Worm (Caenorhabditis elegans) whole organism, L1 larva: ENCODE measurements around the gene C34C12.6.

Source experiments
- C04F5.9 ChIP-seq: sonication (generic microtip); optimal IDR thresholded peaks from 2 replicates; lab custom pipeline; 2016; ENCODE audit warnings: missing genetic modification characterization, missing compliant biosample characterization
- C34B4.2 ChIP-seq: sonication (generic microtip); optimal IDR thresholded peaks from 2 replicates; lab custom pipeline; 2017; ENCODE audit warnings: mild to moderate bottlenecking, missing genetic modification characterization, missing compliant biosample characterization
- F16B12.6 ChIP-seq: fragments of 150-350 bp; optimal IDR thresholded peaks from 2 replicates; lab custom pipeline; 2014; ENCODE audit warnings: missing biosample characterization, missing genetic modification characterization
- aly-2 ChIP-seq: fragments of 150-350 bp; optimal IDR thresholded peaks from 2 replicates; lab custom pipeline; 2014; ENCODE audit warnings: missing biosample characterization, missing genetic modification characterization
- ama-1 ChIP-seq: fragments of 150-350 bp; optimal IDR thresholded peaks from 2 replicates; lab custom pipeline; 2014
- blmp-1 ChIP-seq: fragments of 150-350 bp; optimal IDR thresholded peaks from 2 replicates; lab custom pipeline; 2014; ENCODE audit warnings: missing biosample characterization, missing genetic modification characterization
- ceh-63 ChIP-seq: fragments of 200-800 bp; sonication (Bioruptor generic); optimal IDR thresholded peaks from 2 replicates; lab custom pipeline; 2018; ENCODE audit warnings: mild to moderate bottlenecking, missing genetic modification characterization, missing compliant biosample characterization
- ceh-8 ChIP-seq: fragments of 200-800 bp; sonication (Bioruptor generic); optimal IDR thresholded peaks from 2 replicates; lab custom pipeline; 2018; ENCODE audit warnings: mild to moderate bottlenecking, missing genetic modification characterization, moderate library complexity, missing compliant biosample characterization
- ceh-88 ChIP-seq: fragments of 200-800 bp; sonication (Bioruptor generic); IDR thresholded peaks from 2 replicates; pipeline ENCODE4 v1.3.6; 2022; ENCODE audit warnings: missing genetic modification characterization, missing compliant biosample characterization
- ceh-90 ChIP-seq: sonication (generic microtip); optimal IDR thresholded peaks from 2 replicates; lab custom pipeline; 2016; ENCODE audit warnings: missing genetic modification characterization, missing compliant biosample characterization
- dpl-1 ChIP-seq, 3 experiments: fragments of 150-350 bp in 2 of 3; sonication (generic microtip) in 1 of 3; optimal IDR thresholded peaks; 2 replicates each; lab custom pipeline; 2014 to 2017; ENCODE audit warnings: missing biosample characterization in 3 of 3, missing genetic modification characterization in 3 of 3, missing genetic modification reagents in 3 of 3
- dsc-1 ChIP-seq: sonication (generic microtip); optimal IDR thresholded peaks from 2 replicates; lab custom pipeline; 2016; ENCODE audit warnings: mild to moderate bottlenecking, missing genetic modification characterization, missing compliant biosample characterization
- egl-13 ChIP-seq: sonication (generic microtip); optimal IDR thresholded peaks from 2 replicates; lab custom pipeline; 2016; ENCODE audit warnings: missing genotype, missing genetic modification reagents, missing genetic modification characterization, missing compliant biosample characterization
- egl-27 ChIP-seq, 2 experiments: fragments of 150-350 bp in 1 of 2; sonication (generic microtip); optimal IDR thresholded peaks; 3 replicates each; lab custom pipeline; 2017 to 2018; ENCODE audit warnings: missing biosample characterization in 2 of 2, missing genetic modification characterization in 2 of 2, missing genetic modification reagents in 2 of 2
- fkh-10 ChIP-seq: sonication (generic microtip); optimal IDR thresholded peaks from 2 replicates; lab custom pipeline; 2017; ENCODE audit warnings: missing biosample characterization, missing genetic modification reagents, missing genetic modification characterization
- fkh-4 ChIP-seq: sonication (generic microtip); optimal IDR thresholded peaks from 2 replicates; lab custom pipeline; 2016; ENCODE audit warnings: missing compliant biosample characterization, missing genetic modification characterization, borderline replicate concordance
- grh-1 ChIP-seq: fragments of 200-800 bp; sonication (Bioruptor generic); IDR thresholded peaks from 2 replicates; pipeline ENCODE4 v1.3.6; 2022; ENCODE audit warnings: missing genetic modification reagents, missing genetic modification characterization, missing compliant biosample characterization
- hlh-17 ChIP-seq: fragments of 200-800 bp; sonication (Bioruptor generic); optimal IDR thresholded peaks from 2 replicates; lab custom pipeline; 2018; ENCODE audit warnings: missing genetic modification characterization, mild to moderate bottlenecking, missing compliant biosample characterization, moderate library complexity, borderline replicate concordance
- hlh-4 ChIP-seq: sonication (generic microtip); optimal IDR thresholded peaks from 2 replicates; lab custom pipeline; 2016; ENCODE audit warnings: mild to moderate bottlenecking, missing genetic modification characterization, missing compliant biosample characterization
- hpl-2 ChIP-seq: fragments of 150-350 bp; optimal IDR thresholded peaks from 2 replicates; lab custom pipeline; 2014; ENCODE audit warnings: missing biosample characterization, missing genetic modification reagents, missing genetic modification characterization
- irx-1 ChIP-seq: sonication (generic microtip); optimal IDR thresholded peaks from 2 replicates; lab custom pipeline; 2016; ENCODE audit warnings: missing genetic modification characterization, missing compliant biosample characterization
- isw-1 ChIP-seq: fragments of 200-800 bp; sonication (Bioruptor generic); IDR thresholded peaks from 2 replicates; pipeline ENCODE4 v1.3.6; 2022; ENCODE audit warnings: missing genetic modification characterization, missing compliant biosample characterization
- lin-14 ChIP-seq: fragments of 200-800 bp; sonication (Bioruptor generic); optimal IDR thresholded peaks from 2 replicates; lab custom pipeline; 2018; ENCODE audit warnings: mild to moderate bottlenecking, missing genetic modification characterization, moderate library complexity, missing compliant biosample characterization
- lin-35 ChIP-seq, 2 experiments: fragments of 150-350 bp; optimal IDR thresholded peaks; 2 replicates each; lab custom pipeline; 2014; ENCODE audit warnings: missing biosample characterization in 2 of 2, missing genetic modification characterization in 2 of 2, missing genetic modification reagents in 2 of 2
- lin-39 ChIP-seq: fragments of 150-350 bp; optimal IDR thresholded peaks from 2 replicates; lab custom pipeline; 2014; ENCODE audit warnings: missing biosample characterization, missing genetic modification reagents, missing genetic modification characterization
- mdl-1 ChIP-seq, 2 experiments: fragments of 150-350 bp; optimal IDR thresholded peaks; 2 replicates each; lab custom pipeline; 2014 to 2017; ENCODE audit warnings: missing biosample characterization in 2 of 2, missing genetic modification characterization in 2 of 2, inconsistent platforms in 1 of 2
- mef-2 ChIP-seq: fragments of 150-350 bp; optimal IDR thresholded peaks from 2 replicates; lab custom pipeline; 2014; ENCODE audit warnings: missing biosample characterization, missing genetic modification characterization
- nhr-11 ChIP-seq: fragments of 150-350 bp; optimal IDR thresholded peaks from 2 replicates; lab custom pipeline; 2014; ENCODE audit warnings: missing biosample characterization, missing genetic modification characterization
- nhr-71 ChIP-seq: sonication (generic microtip); optimal IDR thresholded peaks from 2 replicates; lab custom pipeline; 2016; ENCODE audit warnings: mild to moderate bottlenecking, missing genetic modification characterization, moderate library complexity, missing compliant biosample characterization
- nhr-76 ChIP-seq: sonication (generic microtip); optimal IDR thresholded peaks from 2 replicates; lab custom pipeline; 2017; ENCODE audit warnings: missing biosample characterization, missing genetic modification characterization
- nhr-84 ChIP-seq: sonication (generic microtip); optimal IDR thresholded peaks from 2 replicates; lab custom pipeline; 2017; ENCODE audit warnings: missing biosample characterization, missing genetic modification characterization
- nhr-85 ChIP-seq: sonication (generic microtip); peaks from one replicate; lab custom pipeline; 2016; ENCODE audit warnings: missing genetic modification characterization, inconsistent platforms, missing compliant biosample characterization
- nhr-90 ChIP-seq: sonication (generic microtip); optimal IDR thresholded peaks from 2 replicates; lab custom pipeline; 2016; ENCODE audit warnings: mild to moderate bottlenecking, missing genetic modification characterization, missing compliant biosample characterization; ENCODE audit not compliant: poor library complexity
- pag-3 ChIP-seq: sonication (generic microtip); optimal IDR thresholded peaks from 2 replicates; lab custom pipeline; 2017; ENCODE audit warnings: missing genetic modification characterization, mild to moderate bottlenecking, missing compliant biosample characterization, antibody characterized with exemption, borderline replicate concordance; ENCODE audit not compliant: insufficient read depth
- pax-3 ChIP-seq: fragments of 200-800 bp; sonication (Bioruptor generic); optimal IDR thresholded peaks from 2 replicates; lab custom pipeline; 2018; ENCODE audit warnings: mild to moderate bottlenecking, missing genetic modification characterization, moderate library complexity, missing compliant biosample characterization
- pqm-1 ChIP-seq: sonication (generic microtip); optimal IDR thresholded peaks from 3 replicates; lab custom pipeline; 2017; ENCODE audit warnings: missing biosample characterization, missing genetic modification characterization
- rnt-1 ChIP-seq: sonication (generic microtip); optimal IDR thresholded peaks from 2 replicates; lab custom pipeline; 2016; ENCODE audit warnings: mild to moderate bottlenecking, missing genetic modification characterization, moderate library complexity, missing compliant biosample characterization
- skn-1 ChIP-seq: fragments of 150-350 bp; optimal IDR thresholded peaks from 2 replicates; lab custom pipeline; 2014; ENCODE audit warnings: missing biosample characterization, missing genetic modification characterization
- sup-37 ChIP-seq: fragments of 200-800 bp; sonication (Bioruptor generic); optimal IDR thresholded peaks from 2 replicates; lab custom pipeline; 2018; ENCODE audit warnings: mild to moderate bottlenecking, missing genetic modification characterization, missing compliant biosample characterization
- swsn-7 ChIP-seq: sonication (generic microtip); optimal IDR thresholded peaks from 2 replicates; lab custom pipeline; 2016; ENCODE audit warnings: missing genetic modification characterization, missing compliant biosample characterization
- tbx-2 ChIP-seq: sonication (generic microtip); optimal IDR thresholded peaks from 2 replicates; lab custom pipeline; 2016; ENCODE audit warnings: missing genetic modification characterization, missing compliant biosample characterization
- unc-130 ChIP-seq: fragments of 150-350 bp; optimal IDR thresholded peaks from 2 replicates; lab custom pipeline; 2017; ENCODE audit warnings: missing biosample characterization, missing genetic modification characterization, inconsistent platforms
- unc-62 ChIP-seq: fragments of 150-350 bp; optimal IDR thresholded peaks from 2 replicates; lab custom pipeline; 2014; ENCODE audit warnings: missing biosample characterization, missing genetic modification reagents, missing genetic modification characterization
- unc-98 ChIP-seq: fragments of 200-800 bp; sonication (Bioruptor generic); IDR thresholded peaks from 2 replicates; pipeline ENCODE4 v1.3.6; 2022; ENCODE audit warnings: missing genetic modification characterization, missing compliant biosample characterization
- vab-15 ChIP-seq: sonication (generic microtip); optimal IDR thresholded peaks from 2 replicates; lab custom pipeline; 2017; ENCODE audit warnings: missing genotype, mild to moderate bottlenecking, missing genetic modification characterization, missing compliant biosample characterization
- xbp-1 ChIP-seq: sonication (generic microtip); optimal IDR thresholded peaks from 2 replicates; lab custom pipeline; 2016; ENCODE audit warnings: missing genetic modification characterization, missing compliant biosample characterization
- zag-1 ChIP-seq: fragments of 150-350 bp; optimal IDR thresholded peaks from 2 replicates; lab custom pipeline; 2014; ENCODE audit warnings: missing biosample characterization, missing genetic modification characterization

Gene C34C12.6

ce11 chrIII:3532035-3532434, 49.6 kb downstream of the C34C12.6 start (continued):
- TF ChIP-seq unc-130 (tag; lab: Kevin White, UChicago) (no peak), egl-13 (tag; lab: Kevin White, UChicago) (peak; percentile 37), lin-14 (GFP tag; lab: Kevin White, UChicago) (peak; percentile 92), F16B12.6 (tag; lab: Kevin White, UChicago) (peak; percentile 18), C04F5.9 (tag; lab: Kevin White, UChicago) (no peak), zag-1 (peak; percentile 15), nhr-85 (tag; lab: Kevin White, UChicago) (peak; percentile 75), hpl-2 (GFP tag; lab: Kevin White, UChicago) (no peak), lin-39 (tag; lab: Kevin White, UChicago) (no peak), lin-35 (GFP tag; optimal IDR thresholded peaks at IDR 0.05; lab: Kevin White, UChicago) (peak; percentile 62 to 68), nhr-11 (tag; lab: Kevin White, UChicago) (no peak), pqm-1 (no peak), ceh-90 (tag; lab: Kevin White, UChicago) (no peak), fkh-10 (peak; percentile 1), nhr-84 (tag; lab: Kevin White, UChicago) (no peak), ceh-63 (GFP tag; lab: Kevin White, UChicago) (no peak), hlh-4 (tag; lab: Kevin White, UChicago) (no peak), isw-1 (GFP tag; lab: Robert Waterston, UW) (peak; percentile 39; the same call in 1 of the 2 replicates), mdl-1 (tag; optimal IDR thresholded peaks at IDR 0.05; lab: Kevin White, UChicago) (peak in 1 of 2 experiments; percentile 41), swsn-7 (tag; lab: Kevin White, UChicago) (peak; percentile 72), dpl-1 (GFP tag; optimal IDR thresholded peaks at IDR 0.05; lab: Kevin White, UChicago) (peak; percentile 5 to 52 (median 21)), unc-98 (no peak), nhr-76 (no peak), fkh-4 (tag; lab: Kevin White, UChicago) (no peak), rnt-1 (no peak), skn-1 (tag; lab: Kevin White, UChicago) (no peak), ama-1 (lab: Kevin White, UChicago) (peak; percentile 18), nhr-71 (tag; lab: Kevin White, UChicago) (peak; percentile 69), irx-1 (tag; lab: Kevin White, UChicago) (no peak), grh-1 (no peak), ceh-88 (GFP tag; lab: Robert Waterston, UW) (no peak; the same call in 1 of the 2 replicates), ceh-8 (GFP tag; lab: Kevin White, UChicago) (peak; percentile 25), C34B4.2 (tag; lab: Kevin White, UChicago) (no peak), vab-15 (no peak), egl-27 (tag; optimal IDR thresholded peaks at IDR 0.05; lab: Kevin White, UChicago) (peak; percentile 8 to 34), sup-37 (no peak), dsc-1 (tag; lab: Kevin White, UChicago) (peak; percentile 47), hlh-17 (GFP tag; lab: Kevin White, UChicago) (no peak), mef-2 (tag; lab: Kevin White, UChicago) (no peak), nhr-90 (tag; lab: Kevin White, UChicago) (no peak), unc-62 (GFP tag; lab: Kevin White, UChicago) (no peak)

ce11 chrIII:3534185-3534584, 51.8 kb downstream of the C34C12.6 start:
- no peak for TF ChIP-seq xbp-1
- TF ChIP-seq pax-3 (tag; lab: Kevin White, UChicago): no peak
- TF ChIP-seq hpl-2 (GFP tag; lab: Kevin White, UChicago): no peak
- no peak for TF ChIP-seq lin-39 (tag; lab: Kevin White, UChicago)
- TF ChIP-seq unc-130 (tag; lab: Kevin White, UChicago): no peak
- TF ChIP-seq mdl-1 (tag; optimal IDR thresholded peaks at IDR 0.05; lab: Kevin White, UChicago): no peak
- no peak for TF ChIP-seq grh-1
- no peak for TF ChIP-seq pag-3 (tag; lab: Kevin White, UChicago)
- TF ChIP-seq fkh-10: no peak
- no peak for TF ChIP-seq ceh-88 (GFP tag; lab: Robert Waterston, UW)
- no peak for TF ChIP-seq blmp-1 (tag; lab: Kevin White, UChicago)
- no peak for TF ChIP-seq fkh-4 (tag; lab: Kevin White, UChicago)
- TF ChIP-seq lin-14 (GFP tag; lab: Kevin White, UChicago): no peak
- no peak for TF ChIP-seq tbx-2 (tag; lab: Kevin White, UChicago)
- no peak for TF ChIP-seq skn-1 (tag; lab: Kevin White, UChicago)
- TF ChIP-seq swsn-7 (tag; lab: Kevin White, UChicago): no peak
- no peak for TF ChIP-seq hlh-4 (tag; lab: Kevin White, UChicago)
- TF ChIP-seq nhr-85 (tag; lab: Kevin White, UChicago): no peak
- no peak for TF ChIP-seq aly-2 (tag; lab: Kevin White, UChicago)
- TF ChIP-seq, all 84 proteins: peak for 0
